Worm (Caenorhabditis elegans): ENCODE results near the gene K10B2.4.
A peak's percentile ranks its signal among the peaks of the same experiment; 100 is the strongest.

ce11 chrII:6409098-6409497, 48.3 kb upstream of the K10B2.4 start:
- TF ChIP-seq elt-3 (tag; optimal IDR thresholded peaks at IDR 0.05) (no peak), mep-1 (tag; optimal IDR thresholded peaks at IDR 0.05) (peak; percentile 31), nhr-2 (tag; optimal IDR thresholded peaks at IDR 0.05) (peak; percentile 9), sptf-1 (tag; optimal IDR thresholded peaks at IDR 0.05) (no peak), nhr-237 (tag; optimal IDR thresholded peaks at IDR 0.05) (no peak), nhr-12 (tag; optimal IDR thresholded peaks at IDR 0.05) (no peak), unc-62 (GFP tag; optimal IDR thresholded peaks at IDR 0.05) (no peak), snpc-4 (tag; optimal IDR thresholded peaks at IDR 0.05) (no peak), flh-1 (GFP tag; optimal IDR thresholded peaks at IDR 0.05) (no peak), nhr-28 (tag; optimal IDR thresholded peaks at IDR 0.05) (no peak), cnd-1 (tag; optimal IDR thresholded peaks at IDR 0.05) (peak; percentile 36), M03D4.4 (tag; optimal IDR thresholded peaks at IDR 0.05) (no peak), unc-120 (tag; optimal IDR thresholded peaks at IDR 0.05; ENCODE audit: poor library complexity, severe bottlenecking) (no peak)
